Worm (Caenorhabditis elegans) whole organism, L4 larva: Measurements from ENCODE around the gene F01F1.11.

Experiments
- ZK337.2 ChIP-seq: fragments of 200-800 bp; sonication (Bioruptor generic); IDR thresholded peaks from 2 replicates; pipeline ENCODE4 v1.3.6; 2022; ENCODE audit warnings: missing genetic modification reagents, missing genetic modification characterization, missing compliant biosample characterization
- ceh-20 ChIP-seq: fragments of 200-800 bp; sonication (Bioruptor generic); IDR thresholded peaks from 2 replicates; pipeline ENCODE4 v1.3.6; 2022; ENCODE audit warnings: missing genetic modification reagents, missing genetic modification characterization, missing compliant biosample characterization
- ceh-28 ChIP-seq: fragments of 150-350 bp; optimal IDR thresholded peaks from 2 replicates; lab custom pipeline; 2014; ENCODE audit warnings: missing biosample characterization, missing genetic modification reagents, missing genetic modification characterization
- fos-1 ChIP-seq: fragments of 150-350 bp; optimal IDR thresholded peaks from 2 replicates; lab custom pipeline; 2014; ENCODE audit warnings: missing biosample characterization, missing genetic modification characterization
- hmg-1.1 ChIP-seq: fragments of 200-800 bp; sonication (Bioruptor generic); IDR thresholded peaks from 2 replicates; pipeline ENCODE4 v1.3.6; 2022; ENCODE audit warnings: missing genetic modification reagents, missing genetic modification characterization, missing compliant biosample characterization

ce11 chrIII:5846412-5846811 is 25.3 kb downstream of the F01F1.11 start:
- no peak for TF ChIP-seq ceh-28
- no peak for TF ChIP-seq hmg-1.1
- TF ChIP-seq fos-1 (tag; lab: Kevin White, UChicago), result no peak
- TF ChIP-seq ceh-20 (GFP tag; lab: Robert Waterston, UW), result no peak
- TF ChIP-seq ZK337.2 (GFP tag; lab: Robert Waterston, UW), result no peak
